Fruit fly (Drosophila melanogaster) whole organism, adult: ENCODE data around the gene CG4968.
A peak's percentile ranks its signal among the peaks of the same experiment; 100 is the strongest.

ENCODE experiments used
- CG12768 ChIP-seq: fragments of 200-800 bp; sonication (Bioruptor generic); optimal IDR thresholded peaks from 2 replicates; lab custom pipeline; 2017; ENCODE audit warnings: missing biosample characterization, missing genetic modification characterization, mild to moderate bottlenecking, moderate library complexity, missing genetic modification reagents
- CG14711 ChIP-seq: fragments of 200-800 bp; sonication (Bioruptor generic); optimal IDR thresholded peaks from 2 replicates; lab custom pipeline; 2018; ENCODE audit warnings: missing biosample characterization, mild to moderate bottlenecking, missing genetic modification characterization, moderate library complexity
- CG1620 ChIP-seq: fragments of 200-800 bp; sonication (Bioruptor generic); optimal IDR thresholded peaks from 2 replicates; lab custom pipeline; 2016; ENCODE audit warnings: missing biosample characterization, missing genetic modification characterization
- CG33017 ChIP-seq: fragments of 200-800 bp; sonication (Bioruptor generic); optimal IDR thresholded peaks from 2 replicates; lab custom pipeline; 2018; ENCODE audit warnings: missing biosample characterization, mild to moderate bottlenecking, missing genetic modification characterization, moderate library complexity
- CG5204 ChIP-seq: fragments of 200-800 bp; sonication (Bioruptor generic); optimal IDR thresholded peaks from 2 replicates; lab custom pipeline; 2016; ENCODE audit warnings: missing biosample characterization, missing genetic modification characterization
- CG7045 ChIP-seq: fragments of 200-800 bp; sonication (Bioruptor generic); optimal IDR thresholded peaks from 2 replicates; lab custom pipeline; 2017; ENCODE audit warnings: missing biosample characterization, mild to moderate bottlenecking, missing genetic modification characterization
- CG7101 ChIP-seq: fragments of 200-800 bp; sonication (Bioruptor generic); optimal IDR thresholded peaks from 2 replicates; lab custom pipeline; 2018; ENCODE audit warnings: missing biosample characterization, mild to moderate bottlenecking, missing genetic modification characterization, moderate library complexity
- Clk ChIP-seq: fragments of 200-800 bp; sonication (Bioruptor generic); optimal IDR thresholded peaks from 2 replicates; lab custom pipeline; 2017; ENCODE audit warnings: missing biosample characterization, missing genetic modification characterization
- Crg-1 ChIP-seq: fragments of 200-800 bp; sonication (Bioruptor generic); optimal IDR thresholded peaks from 2 replicates; lab custom pipeline; 2016; ENCODE audit warnings: missing biosample characterization, missing genetic modification characterization
- Hr96 ChIP-seq: fragments of 200-800 bp; sonication (Bioruptor generic); optimal IDR thresholded peaks from 2 replicates; lab custom pipeline; 2016; ENCODE audit warnings: missing biosample characterization, missing genetic modification characterization
- ovo ChIP-seq: fragments of 200-800 bp; sonication (Bioruptor generic); optimal IDR thresholded peaks from 2 replicates; lab custom pipeline; 2016; ENCODE audit warnings: missing biosample characterization, missing genetic modification characterization
- tj ChIP-seq: fragments of 200-800 bp; sonication (Bioruptor generic); optimal IDR thresholded peaks from 3 replicates; lab custom pipeline; 2017; ENCODE audit warnings: missing biosample characterization, mild to moderate bottlenecking, missing genetic modification characterization, moderate library complexity
- toe ChIP-seq: fragments of 200-800 bp; sonication (Bioruptor generic); optimal IDR thresholded peaks from 2 replicates; lab custom pipeline; 2016; ENCODE audit warnings: missing biosample characterization, missing genetic modification characterization

DNA sequence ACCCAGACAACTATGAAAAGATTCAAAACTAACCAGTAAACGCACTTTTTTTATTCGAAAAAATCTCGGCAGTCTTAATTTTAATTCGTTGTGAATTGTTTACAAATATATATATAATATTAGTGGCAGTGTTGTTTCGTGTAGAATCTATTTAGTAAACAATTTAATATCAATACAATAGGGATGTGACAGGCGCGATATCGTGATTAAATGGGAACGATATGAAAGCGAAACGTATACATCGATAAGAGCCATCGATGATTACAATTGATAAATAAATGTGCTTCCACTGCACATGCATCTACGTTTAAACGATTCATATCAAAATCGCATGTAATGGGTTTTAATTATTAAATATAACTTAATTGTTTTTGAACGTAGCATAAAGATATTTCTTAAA, 29.4 kb upstream of the CG4968 start:
- TF ChIP-seq Clk (GFP tag; lab: Kevin White, UChicago), result no peak
- TF ChIP-seq CG12768 (GFP tag; lab: Kevin White, UChicago), result no peak
- TF ChIP-seq ovo (GFP tag; lab: Kevin White, UChicago), result no peak
- no peak for TF ChIP-seq tj (GFP tag; lab: Kevin White, UChicago)
- TF ChIP-seq Hr96 (GFP tag; lab: Kevin White, UChicago), result no peak
- no peak for TF ChIP-seq toe
- TF ChIP-seq CG7045, result no peak
- peak; percentile 41 for TF ChIP-seq CG1620 (GFP tag; lab: Kevin White, UChicago)
- TF ChIP-seq CG5204 (GFP tag; lab: Kevin White, UChicago), result no peak
- peak; percentile 3 for TF ChIP-seq CG7101 (tag; lab: Kevin White, UChicago)
- TF ChIP-seq CG14711 (tag; lab: Kevin White, UChicago), result no peak
- no peak for TF ChIP-seq Crg-1 (GFP tag; lab: Kevin White, UChicago)
- TF ChIP-seq CG33017, result no peak
